Worm (Caenorhabditis elegans): ENCODE measurements around the gene pwp-1.
A peak's percentile ranks its signal among the peaks of the same experiment; 100 is the strongest.

pwp-1 gene

DNA sequence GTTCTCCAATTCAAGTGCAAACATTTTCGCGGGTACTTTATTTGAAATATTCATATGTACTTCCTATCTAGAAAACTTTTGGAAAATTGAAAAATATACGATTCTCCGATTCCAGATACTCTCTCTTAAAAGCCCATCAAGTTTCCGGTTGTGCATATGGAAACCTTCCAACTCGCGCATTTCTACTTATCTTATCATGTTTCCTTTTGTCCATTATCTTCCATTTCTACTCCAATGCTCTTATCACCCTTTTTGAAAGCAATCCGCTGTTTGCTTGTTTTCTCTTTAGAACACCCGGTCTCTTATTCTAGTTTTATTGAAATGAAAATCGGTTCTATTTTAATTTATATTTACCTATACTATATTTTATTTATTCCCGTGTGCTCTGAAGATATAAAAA, 14.7 kb downstream of the pwp-1 start, which contains the start of gene C48D1.5:
Gene C48D1.5 (plus strand): TSS at position 301 of the 400 bp plus-strand sequence.
- TF ChIP-seq nhr-2 (tag; optimal IDR thresholded peaks at IDR 0.05) (no peak), elt-1 (tag; optimal IDR thresholded peaks at IDR 0.05; ENCODE audit: borderline replicate concordance, insufficient read depth) (no peak), cnd-1 (tag; optimal IDR thresholded peaks at IDR 0.05) (no peak), mep-1 (tag; optimal IDR thresholded peaks at IDR 0.05) (no peak), nhr-237 (tag; optimal IDR thresholded peaks at IDR 0.05) (no peak), drap-1 (GFP tag; optimal IDR thresholded peaks at IDR 0.05) (no peak), M03D4.4 (tag; optimal IDR thresholded peaks at IDR 0.05) (no peak), lsy-2 (tag; optimal IDR thresholded peaks at IDR 0.05) (no peak), nhr-76 (tag; optimal IDR thresholded peaks at IDR 0.05) (no peak), unc-62 (GFP tag; optimal IDR thresholded peaks at IDR 0.05) (no peak), hlh-1 (tag; optimal IDR thresholded peaks at IDR 0.05) (no peak), pha-4 (tag; optimal IDR thresholded peaks at IDR 0.05) (no peak), unc-120 (tag; optimal IDR thresholded peaks at IDR 0.05; ENCODE audit: poor library complexity, severe bottlenecking) (no peak), ceh-39 (tag; optimal IDR thresholded peaks at IDR 0.05) (no peak), flh-1 (GFP tag; optimal IDR thresholded peaks at IDR 0.05) (no peak), ztf-11 (tag; optimal IDR thresholded peaks at IDR 0.05) (no peak), mls-2 (tag; optimal IDR thresholded peaks at IDR 0.05) (no peak)

ce11 chrIV:13220594-13220993, 15.8 kb downstream of the pwp-1 start:
- TF ChIP-seq elt-3 (tag; optimal IDR thresholded peaks at IDR 0.05) (no peak), ceh-83 (GFP tag; optimal IDR thresholded peaks at IDR 0.05) (no peak), unc-39 (tag; optimal IDR thresholded peaks at IDR 0.05) (no peak), ces-1 (GFP tag; optimal IDR thresholded peaks at IDR 0.05) (peak; percentile 64), tbx-8 (GFP tag; optimal IDR thresholded peaks at IDR 0.05) (no peak)

ce11 chrIV:13214466-13214865, 21.9 kb downstream of the pwp-1 start, which contains the start of gene cho-1:
cho-1 (minus strand) TSS chrIV:13214566.
- TF ChIP-seq lin-32 (GFP tag; optimal IDR thresholded peaks at IDR 0.05) = no peak
- TF ChIP-seq tbx-8 (GFP tag; optimal IDR thresholded peaks at IDR 0.05) = no peak
- no peak for TF ChIP-seq elt-3 (tag; optimal IDR thresholded peaks at IDR 0.05)
- no peak for TF ChIP-seq ztf-11 (tag; optimal IDR thresholded peaks at IDR 0.05)
- no peak for TF ChIP-seq mls-2 (tag; optimal IDR thresholded peaks at IDR 0.05)
- no peak for TF ChIP-seq lin-13 (tag; optimal IDR thresholded peaks at IDR 0.05)
- TF ChIP-seq blmp-1 (tag; optimal IDR thresholded peaks at IDR 0.05) = no peak
- TF ChIP-seq nhr-237 (tag; optimal IDR thresholded peaks at IDR 0.05) = no peak
- TF ChIP-seq zip-8 (tag; optimal IDR thresholded peaks at IDR 0.05) = no peak
- TF ChIP-seq mab-5 (tag; optimal IDR thresholded peaks at IDR 0.05) = no peak
- TF ChIP-seq ceh-39 (tag; optimal IDR thresholded peaks at IDR 0.05) = no peak
- no peak for TF ChIP-seq unc-120 (tag; optimal IDR thresholded peaks at IDR 0.05; ENCODE audit: poor library complexity, severe bottlenecking)
- TF ChIP-seq snpc-4 (tag; optimal IDR thresholded peaks at IDR 0.05) = no peak

DNA sequence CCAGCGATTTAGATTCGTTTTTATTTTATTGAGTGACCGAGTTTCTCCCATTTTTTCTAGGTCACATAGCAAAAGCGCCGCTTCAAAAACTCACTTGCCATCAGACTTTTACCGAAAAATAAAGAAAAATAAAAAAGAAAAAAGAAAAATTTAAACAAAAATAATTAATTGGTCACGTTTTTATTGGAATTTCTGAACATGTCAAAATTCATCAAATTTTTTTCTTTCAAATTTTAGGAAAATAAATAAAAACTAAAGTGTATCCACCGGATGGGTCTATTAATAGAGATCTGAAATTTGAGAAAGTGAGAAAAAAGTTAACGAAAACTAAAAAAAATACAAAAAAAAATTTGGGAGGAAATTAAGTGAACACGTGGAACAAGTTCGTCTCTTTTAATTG, 26.8 kb downstream of the pwp-1 start, which contains the start of gene C48D1.9:
Gene C48D1.9 (minus strand): TSS at position 101 of the 400 bp plus-strand sequence.
- TF ChIP-seq lin-32 (GFP tag; optimal IDR thresholded peaks at IDR 0.05) (no peak), zip-8 (tag; optimal IDR thresholded peaks at IDR 0.05) (no peak), snpc-4 (tag; optimal IDR thresholded peaks at IDR 0.05) (no peak), unc-62 (GFP tag; optimal IDR thresholded peaks at IDR 0.05) (no peak)

ce11 chrIV:13205891-13206290, 30.5 kb downstream of the pwp-1 start:
- TF ChIP-seq mls-2 (tag; optimal IDR thresholded peaks at IDR 0.05) = no peak
- TF ChIP-seq M03D4.4 (tag; optimal IDR thresholded peaks at IDR 0.05) = no peak
- TF ChIP-seq lsy-2 (tag; optimal IDR thresholded peaks at IDR 0.05) = peak; percentile 12
- no peak for TF ChIP-seq ztf-11 (tag; optimal IDR thresholded peaks at IDR 0.05)
- peak; percentile 25 for TF ChIP-seq elt-1 (tag; optimal IDR thresholded peaks at IDR 0.05; ENCODE audit: borderline replicate concordance, insufficient read depth)
- no peak for TF ChIP-seq elt-3 (tag; optimal IDR thresholded peaks at IDR 0.05)
- peak; percentile 46 for TF ChIP-seq ceh-39 (tag; optimal IDR thresholded peaks at IDR 0.05)
- TF ChIP-seq mab-5 (tag; optimal IDR thresholded peaks at IDR 0.05) = no peak
- no peak for TF ChIP-seq nhr-76 (tag; optimal IDR thresholded peaks at IDR 0.05)

DNA sequence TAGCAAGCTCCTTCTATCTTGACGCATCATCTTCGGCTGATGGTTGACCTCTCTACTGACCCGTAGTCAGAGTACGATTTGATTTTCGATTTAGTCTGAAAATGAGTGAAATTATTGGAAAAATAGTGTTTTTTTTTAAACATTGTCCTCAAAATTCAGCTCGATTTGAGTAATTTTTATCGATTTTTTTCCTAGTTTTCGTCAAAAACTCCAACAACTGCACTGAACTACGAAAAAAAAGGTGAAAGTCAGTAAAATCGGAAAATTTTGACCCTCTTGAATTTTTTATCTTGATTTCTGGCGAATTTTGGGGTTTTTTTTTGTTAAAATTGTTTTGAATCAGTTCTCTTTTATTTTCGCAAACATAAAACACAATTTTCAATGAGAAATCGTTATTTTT, 32.3 kb downstream of the pwp-1 start, which contains the start of gene ced-3:
Gene ced-3 (minus strand): TSS at position 101 of the 400 bp plus-strand sequence.
- TF ChIP-seq nhr-12 (tag; optimal IDR thresholded peaks at IDR 0.05) = no peak
- TF ChIP-seq ham-2 (GFP tag; optimal IDR thresholded peaks at IDR 0.05) = no peak
